Fruit fly (Drosophila melanogaster) whole organism: Measurements from ENCODE around the gene Tmep.

Experiments used
- CG8478 ChIP-seq: fragments of >200 bp; optimal IDR thresholded peaks from 2 replicates; lab custom pipeline; 2018; ENCODE audit warnings: inconsistent platforms
- Dll ChIP-seq: fragments of >200 bp; optimal IDR thresholded peaks from 2 replicates; lab custom pipeline; 2017
- EcR ChIP-seq, 2 experiments: fragments of >200 bp; optimal IDR thresholded peaks; 2 replicates each; lab custom pipeline; 2017; ENCODE audit warnings: missing biosample characterization in 2 of 2, missing genetic modification characterization in 2 of 2, missing genetic modification reagents in 2 of 2
- pan ChIP-seq: fragments of >200 bp; optimal IDR thresholded peaks from 2 replicates; lab custom pipeline; 2017
- psq ChIP-seq: fragments of >200 bp; optimal IDR thresholded peaks from 2 replicates; lab custom pipeline; 2017
- usp ChIP-seq: fragments of >200 bp; optimal IDR thresholded peaks from 2 replicates; lab custom pipeline; 2017; ENCODE audit warnings: missing biosample characterization, missing genetic modification characterization, mixed read lengths

The Tmep gene

DNA sequence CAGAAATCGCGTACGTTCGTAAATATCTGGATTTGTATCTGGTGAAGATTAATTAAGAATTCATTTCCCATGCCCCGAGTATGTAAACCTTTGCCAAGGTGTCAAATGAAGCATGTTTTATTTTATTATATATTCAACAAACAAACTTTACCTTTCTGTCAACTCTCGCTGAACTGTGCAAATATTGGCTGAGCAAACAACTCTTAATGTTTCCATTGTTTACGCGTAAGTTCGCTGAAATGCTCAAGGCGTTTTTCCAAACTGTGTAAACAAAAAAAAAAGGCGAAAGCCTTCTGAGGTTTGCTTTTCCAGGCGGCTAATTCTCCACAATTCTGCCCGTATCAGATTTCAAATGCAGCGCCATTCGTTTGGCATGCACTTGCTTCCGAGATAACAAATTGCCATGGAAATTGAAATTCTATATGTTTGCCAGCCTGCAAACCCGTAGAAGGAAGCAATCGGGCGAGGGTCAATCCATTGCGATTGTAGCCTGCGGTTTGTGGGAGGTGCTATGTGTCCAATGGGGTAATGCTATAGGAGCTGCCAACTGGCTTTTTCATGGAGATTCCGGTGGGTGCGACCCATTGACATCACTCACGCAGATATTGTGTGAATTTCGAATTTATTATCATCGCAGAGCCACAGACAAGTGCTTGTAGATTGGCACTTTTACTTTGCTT is 22.9 kb downstream of the Tmep start:
- TF ChIP-seq CG8478 (lab: Kevin White, UChicago) (no peak), psq (lab: Kevin White, UChicago) (no peak), usp (no peak), EcR (GFP tag; optimal IDR thresholded peaks at IDR 0.05; lab: Kevin White, UChicago) (no peak), Dll (lab: Kevin White, UChicago) (no peak), pan (no peak)

DNA sequence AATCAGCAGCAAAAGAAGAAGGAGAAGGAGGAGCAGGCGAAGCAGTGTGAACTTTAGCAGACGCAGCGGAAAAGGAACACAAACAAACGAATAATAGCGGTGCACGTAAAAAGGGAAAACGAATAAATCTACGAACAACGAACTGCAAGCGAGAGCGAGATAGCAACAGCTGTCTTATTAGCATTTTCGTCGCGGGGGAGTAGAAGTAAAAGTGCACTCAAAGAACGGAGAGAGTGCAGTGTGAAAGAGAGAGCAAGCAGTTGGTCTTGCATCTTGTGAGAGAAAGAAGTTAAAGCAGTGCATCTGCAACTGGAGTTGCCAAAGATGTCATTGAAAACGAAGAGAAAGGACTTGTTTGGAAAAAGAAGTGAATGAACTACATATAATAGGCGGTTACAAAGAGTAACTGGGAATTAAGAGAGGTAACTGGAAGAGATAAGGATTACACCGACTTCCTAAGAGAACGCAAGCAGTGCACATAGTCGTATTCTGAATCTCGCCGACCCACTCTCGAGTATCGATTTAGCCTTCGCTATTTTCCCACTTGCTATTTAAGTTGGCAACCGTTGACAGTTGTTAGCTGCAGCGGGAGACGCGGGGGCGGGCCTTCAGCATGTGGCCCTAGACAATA is 24.0 kb downstream of the Tmep start:
- TF ChIP-seq pan (no peak), psq (lab: Kevin White, UChicago) (no peak), usp (no peak), EcR (GFP tag; optimal IDR thresholded peaks at IDR 0.05; lab: Kevin White, UChicago) (no peak), CG8478 (lab: Kevin White, UChicago) (no peak), Dll (lab: Kevin White, UChicago) (no peak)

DNA sequence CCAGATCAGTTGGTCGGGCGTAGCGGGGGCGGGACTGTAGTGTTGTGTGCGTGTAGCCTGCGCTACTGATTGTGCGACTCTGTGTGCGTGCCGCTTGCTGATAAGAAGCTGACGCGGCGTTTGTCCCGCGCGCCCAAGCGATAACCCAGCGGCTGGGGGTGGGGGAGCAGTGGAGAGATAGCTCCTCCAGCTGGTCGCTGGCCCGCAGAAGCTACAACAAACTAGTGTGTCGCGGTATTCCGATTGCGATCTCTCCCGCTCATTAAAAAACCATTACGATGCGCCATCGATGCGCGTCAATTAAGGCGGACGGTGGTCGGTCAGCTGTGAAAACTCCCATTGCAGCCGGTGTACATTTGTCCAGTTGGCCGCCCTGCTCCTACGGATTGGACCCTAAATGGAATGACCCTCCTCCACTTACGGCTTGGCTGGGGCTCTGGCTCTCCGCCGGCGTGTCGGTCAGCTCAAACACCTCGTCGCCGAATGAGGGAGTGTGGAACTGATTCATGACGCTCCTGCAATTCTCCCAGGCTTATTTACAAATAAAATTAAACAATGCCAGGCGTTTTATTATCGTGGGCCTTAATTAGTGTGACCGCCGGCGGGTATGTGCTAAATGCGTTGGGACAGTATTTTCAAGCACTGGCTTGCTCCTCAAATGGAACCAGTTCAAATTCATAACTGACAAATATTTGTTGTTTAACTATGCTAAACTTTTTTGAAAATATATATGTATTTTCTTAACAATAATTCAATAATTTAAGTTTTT is 33.3 kb downstream of the Tmep start, which contains the start of gene CG12104:
TSS of gene CG12104 (minus strand) at position 611 of the 769 bp plus-strand sequence.
- TF ChIP-seq pan (no peak), Dll (lab: Kevin White, UChicago) (no peak), psq (lab: Kevin White, UChicago) (no peak), usp (no peak), CG8478 (lab: Kevin White, UChicago) (no peak), EcR (GFP tag; optimal IDR thresholded peaks at IDR 0.05; lab: Kevin White, UChicago) (no peak)

DNA sequence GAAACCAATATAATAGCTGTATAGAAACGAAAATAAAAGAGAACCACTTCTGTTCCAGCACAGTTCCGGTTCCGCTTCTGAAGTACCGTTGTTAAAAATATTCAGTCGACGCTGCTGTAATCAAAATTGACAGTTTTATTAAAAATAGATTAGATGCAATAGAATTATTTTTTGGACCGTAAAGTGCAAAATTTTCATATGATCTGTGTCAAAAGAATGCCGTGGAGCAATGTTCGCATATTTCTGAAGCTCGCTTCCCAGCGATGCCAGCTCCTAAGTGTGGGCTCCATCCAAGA is 33.8 kb downstream of the Tmep start, which contains the start of the genes CG18170 and CG33791:
TSS of gene CG18170 (plus strand) at position 122 of the 296 bp plus-strand sequence.
TSS of gene CG33791 (plus strand) at position 122 of the 296 bp plus-strand sequence.
- no peak for TF ChIP-seq CG8478 (lab: Kevin White, UChicago)
- no peak for TF ChIP-seq Dll (lab: Kevin White, UChicago)
- no peak for TF ChIP-seq psq (lab: Kevin White, UChicago)
- TF ChIP-seq EcR (GFP tag; optimal IDR thresholded peaks at IDR 0.05; lab: Kevin White, UChicago): no peak
- TF ChIP-seq usp: no peak
- TF ChIP-seq pan: no peak

DNA sequence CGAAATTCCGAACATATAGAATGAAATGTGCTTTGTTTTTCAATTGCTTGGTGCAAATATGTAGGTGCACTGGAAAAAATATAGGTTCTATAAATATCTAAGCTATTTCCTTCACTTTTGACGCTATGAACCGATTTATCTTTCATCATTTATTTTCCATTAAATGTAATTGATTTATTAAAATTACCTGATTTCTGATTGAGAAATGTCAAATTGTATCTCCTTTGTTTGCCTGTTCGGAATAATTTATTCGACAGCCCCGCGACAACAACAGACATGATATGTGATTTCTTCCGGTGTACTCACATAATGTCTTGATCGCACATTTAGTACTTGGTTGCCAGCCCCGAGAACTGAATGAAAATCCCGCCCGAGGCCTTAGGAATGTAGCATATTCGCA is 40.6 kb downstream of the Tmep start:
- no peak for TF ChIP-seq Dll (lab: Kevin White, UChicago)
- no peak for TF ChIP-seq usp
- no peak for TF ChIP-seq CG8478 (lab: Kevin White, UChicago)
- TF ChIP-seq pan: no peak
- no peak for TF ChIP-seq psq (lab: Kevin White, UChicago)
- no peak for TF ChIP-seq EcR (GFP tag; optimal IDR thresholded peaks at IDR 0.05; lab: Kevin White, UChicago)

DNA sequence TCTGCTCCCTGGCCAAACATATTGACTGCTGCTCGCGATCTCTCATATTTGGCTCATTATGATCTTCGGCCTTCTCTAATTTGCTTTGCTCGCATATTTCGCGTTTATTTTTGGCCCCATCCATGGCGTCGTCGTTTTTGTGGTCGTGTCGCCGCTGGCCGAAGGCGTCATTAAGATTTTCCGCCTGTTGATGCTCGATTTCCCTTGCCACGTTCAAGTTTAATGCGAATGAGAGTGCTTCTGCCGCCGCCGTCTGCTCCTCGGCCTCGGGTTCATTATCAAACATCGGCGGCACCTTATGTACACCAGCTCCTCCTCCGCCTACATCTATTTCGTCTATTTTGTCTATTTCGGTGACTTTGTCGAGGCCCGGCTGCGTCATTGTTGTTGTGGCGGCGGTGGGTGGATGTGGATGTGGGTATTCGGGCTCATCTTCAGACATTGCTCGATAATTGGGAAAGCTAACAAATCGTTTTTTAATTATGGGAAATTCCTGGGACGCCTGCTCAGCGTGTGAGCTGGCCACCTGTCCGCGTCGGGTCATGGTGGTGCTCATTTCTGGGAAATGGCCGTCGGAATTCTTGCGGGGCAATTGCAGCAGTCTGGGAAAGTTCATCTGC is 45.6 kb downstream of the Tmep start:
- no peak for TF ChIP-seq psq (lab: Kevin White, UChicago)
- TF ChIP-seq usp: no peak
- no peak for TF ChIP-seq Dll (lab: Kevin White, UChicago)
- no peak for TF ChIP-seq pan
- no peak for TF ChIP-seq EcR (GFP tag; optimal IDR thresholded peaks at IDR 0.05; lab: Kevin White, UChicago)
- TF ChIP-seq CG8478 (lab: Kevin White, UChicago): no peak

DNA sequence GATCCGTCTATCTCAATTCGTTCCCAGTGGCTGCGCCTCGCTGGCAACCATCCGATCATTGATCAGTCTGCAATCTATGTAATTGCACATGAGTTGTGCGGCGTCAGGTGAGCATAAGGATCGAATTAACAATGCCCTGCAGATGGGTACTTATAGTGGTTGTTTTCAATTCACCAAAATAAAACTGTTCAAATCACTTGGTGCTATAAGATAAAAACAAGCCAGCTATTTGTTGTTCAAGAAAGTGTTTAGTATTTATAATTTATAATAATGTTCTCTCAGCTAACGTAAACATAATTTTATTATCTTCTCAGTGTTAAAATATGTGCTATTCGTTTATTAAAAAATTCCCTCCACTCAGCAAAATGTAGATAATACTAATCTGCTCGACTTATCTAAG is 46.7 kb downstream of the Tmep start, which contains the start of gene CG12105:
TSS of gene CG12105 (minus strand) at position 101 of the 400 bp plus-strand sequence.
- no peak for TF ChIP-seq EcR (GFP tag; optimal IDR thresholded peaks at IDR 0.05; lab: Kevin White, UChicago)
- no peak for TF ChIP-seq usp
- no peak for TF ChIP-seq pan
- no peak for TF ChIP-seq CG8478 (lab: Kevin White, UChicago)

DNA sequence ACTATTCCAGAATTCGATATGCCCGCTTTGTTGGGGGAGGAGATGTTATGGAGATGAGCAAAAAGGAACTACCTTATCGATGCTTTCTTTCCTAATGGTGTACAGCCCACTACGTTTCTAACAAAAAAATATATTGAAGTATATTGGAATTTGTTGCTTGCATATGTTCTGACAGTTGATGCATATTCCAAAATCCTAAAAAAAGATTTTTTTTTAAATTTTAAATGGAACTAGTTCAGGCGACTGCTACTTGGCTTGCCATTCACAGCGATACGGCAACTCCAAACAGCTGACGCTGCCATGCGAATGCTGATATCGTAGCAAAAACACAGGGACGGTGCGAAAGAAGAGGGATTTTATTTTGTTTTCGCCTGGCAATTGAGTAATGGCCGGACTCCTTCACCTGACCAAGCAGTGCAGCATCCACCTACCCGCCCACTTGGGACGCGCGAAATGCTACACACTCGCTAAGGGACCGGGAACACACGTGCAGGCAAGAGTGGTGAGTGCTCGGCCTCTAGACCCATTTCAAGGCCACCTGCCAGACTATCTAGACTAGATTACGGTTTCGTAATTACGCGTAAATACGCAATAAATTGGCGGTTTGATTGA is 49.2 kb downstream of the Tmep start, which contains the start of the genes CG13926, ABCB7 and CG33230:
TSS of gene CG13926 (minus strand) at position 43 of the 612 bp plus-strand sequence.
TSS of gene ABCB7 (plus strand) at position 299 of the 612 bp plus-strand sequence.
TSS of gene CG33230 (plus strand) at position 299 of the 612 bp plus-strand sequence.
- TF ChIP-seq CG8478 (lab: Kevin White, UChicago) (no peak), usp (no peak), psq (lab: Kevin White, UChicago) (no peak), EcR (GFP tag; optimal IDR thresholded peaks at IDR 0.05; lab: Kevin White, UChicago) (no peak), Dll (lab: Kevin White, UChicago) (no peak), pan (no peak)
